Fruit fly (Drosophila melanogaster) ovary, adult (tissue): ENCODE results near the gene CG10694.

Experiments
- CG17801 ChIP-seq: fragments of 200-800 bp; optimal IDR thresholded peaks from 2 replicates; lab custom pipeline; 2019; ENCODE audit warnings: missing biosample characterization, mild to moderate bottlenecking, missing genetic modification characterization, moderate library complexity; ENCODE audit not compliant: partially characterized antibody

The CG10694 gene

DNA sequence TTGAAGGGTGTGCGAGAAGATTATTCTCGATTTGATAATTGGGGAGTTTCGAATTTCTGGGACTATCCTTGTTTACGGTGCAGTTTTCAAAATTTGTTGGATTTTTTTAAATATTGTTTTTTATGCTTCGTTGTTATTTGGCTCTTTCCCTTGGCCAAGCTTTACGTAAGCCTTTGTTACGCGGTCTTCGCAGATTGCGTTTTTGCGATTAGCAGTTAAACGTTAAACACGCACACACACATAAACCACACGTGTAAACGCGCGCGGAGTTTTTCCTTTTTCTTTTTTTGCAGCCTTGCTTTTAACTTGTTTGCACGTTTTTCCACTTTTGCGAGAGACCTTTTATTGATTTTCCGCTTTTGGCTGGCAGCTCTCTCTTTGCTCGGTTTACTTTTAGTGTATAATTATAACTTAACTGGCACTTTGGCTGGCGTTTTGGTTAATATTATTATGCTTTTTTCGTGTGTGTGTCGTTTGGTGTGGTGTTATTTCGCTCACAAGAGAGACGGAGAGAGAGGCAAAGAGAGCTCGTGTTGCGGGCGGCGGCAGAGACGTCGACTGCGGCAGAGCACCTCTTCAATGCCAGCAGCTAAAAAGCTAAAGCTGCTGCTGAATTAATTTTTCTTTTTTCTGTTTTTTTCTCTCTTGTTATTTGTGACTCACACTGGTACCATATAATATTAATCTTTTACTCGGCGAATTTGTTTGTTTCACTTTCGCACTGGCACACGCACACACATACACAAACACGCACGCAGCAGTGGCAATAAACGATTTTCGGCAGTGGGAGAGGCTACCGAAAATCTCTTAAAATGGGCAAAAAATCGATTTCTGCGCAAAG, 2.5 kb upstream of the CG10694 start:
- peak; percentile 7 for TF ChIP-seq CG17801 (GFP tag; lab: Kevin White, UChicago)

DNA sequence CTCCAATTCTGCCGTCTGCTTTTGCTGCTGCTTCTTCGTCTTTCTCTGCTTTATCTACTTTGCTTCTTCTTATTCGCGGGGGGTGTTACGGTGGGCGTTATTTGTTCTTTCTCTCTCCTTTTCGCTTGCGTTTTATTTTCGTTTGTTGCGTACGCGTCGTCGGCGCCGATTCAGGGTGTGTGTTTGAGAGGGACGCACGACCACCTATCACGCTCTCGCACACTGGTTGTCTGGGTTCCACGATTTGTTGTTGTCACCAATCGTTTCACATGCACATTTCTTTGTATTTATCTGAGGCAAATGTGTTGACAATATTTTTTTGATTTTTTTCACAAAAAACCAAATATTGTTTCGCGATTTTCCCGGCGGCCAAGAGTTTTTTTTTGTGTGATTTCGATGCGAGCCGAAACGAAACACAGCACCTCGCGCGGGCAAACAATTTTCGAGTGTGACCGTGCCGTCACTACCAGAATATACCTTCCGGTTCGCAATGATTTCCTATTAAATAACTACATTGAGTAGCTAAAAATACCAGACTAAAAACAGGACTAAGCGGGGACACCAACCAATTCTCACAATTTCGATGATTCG, 1.8 kb upstream of the CG10694 start, which contains the start of gene Syx1A:
Syx1A (minus strand) TSS at position 452 of the 591 bp plus-strand sequence.
- TF ChIP-seq CG17801 (GFP tag; lab: Kevin White, UChicago) = peak; percentile 8

dm6 chr3R:24106059-24106631, 1.0 kb upstream of the CG10694 start:
- peak; percentile 61 for TF ChIP-seq CG17801 (GFP tag; lab: Kevin White, UChicago)

- peak; percentile 100 for TF ChIP-seq CG17801 (GFP tag; lab: Kevin White, UChicago)
These were observed 1.8 kb downstream of the CG10694 start, which contains the start of the genes eIF4EHP and CG18428 for dm6 chr3R:24108902-24109389. eIF4EHP (minus strand) TSS chr3R:24108960. CG18428 (plus strand) TSS chr3R:24109336.

dm6 chr3R:24112320-24113069, 5.3 kb downstream of the CG10694 start, which contains the start of gene CG13605:
CG13605 (minus strand) TSS chr3R:24112389.
- peak; percentile 74 for TF ChIP-seq CG17801 (GFP tag; lab: Kevin White, UChicago)

DNA sequence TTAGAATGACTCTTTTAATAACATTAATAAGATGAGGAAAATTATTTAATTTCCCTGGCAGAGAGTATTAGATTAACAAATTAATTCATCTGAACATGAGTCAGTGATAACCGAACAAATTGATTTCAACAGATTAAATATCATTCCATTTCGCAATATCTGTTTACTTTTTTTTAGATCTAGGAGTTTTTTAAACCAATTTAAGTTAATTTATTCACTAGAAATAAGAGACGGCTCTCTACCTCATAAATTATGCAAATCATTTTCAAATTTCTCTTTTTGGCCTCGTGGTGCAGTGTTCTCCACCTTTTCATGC, 5.8 kb downstream of the CG10694 start, which contains the start of gene Root:
Root (plus strand) TSS at position 217 of the 316 bp plus-strand sequence.
- TF ChIP-seq CG17801 (GFP tag; lab: Kevin White, UChicago) = no peak

- no peak for TF ChIP-seq CG17801 (GFP tag; lab: Kevin White, UChicago)
These were observed 9.0 kb downstream of the CG10694 start, which contains the start of gene CG13607 for dm6 chr3R:24116180-24116579. CG13607 (minus strand) TSS chr3R:24116322.

DNA sequence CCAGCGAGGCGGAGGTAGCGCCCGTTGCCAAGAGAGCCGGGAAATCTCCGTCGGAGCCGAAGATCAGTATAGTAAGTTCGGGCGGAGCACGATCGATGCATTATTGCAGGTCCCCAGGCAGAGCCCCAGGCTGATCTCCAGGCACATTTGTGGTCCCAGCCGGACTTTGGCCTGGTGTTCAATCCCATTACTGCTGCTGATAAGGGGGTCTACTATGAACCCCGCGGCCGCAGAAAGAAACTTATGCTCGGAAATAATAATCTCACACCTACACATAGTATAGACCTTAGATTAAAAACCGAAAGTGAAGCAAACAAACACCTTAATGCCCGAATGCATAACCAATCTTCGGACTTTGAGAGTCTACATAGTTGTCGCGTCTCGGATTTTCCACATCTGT, 9.8 kb downstream of the CG10694 start:
- TF ChIP-seq CG17801 (GFP tag; lab: Kevin White, UChicago) = no peak

dm6 chr3R:24121669-24122068, 14.5 kb downstream of the CG10694 start:
- no peak for TF ChIP-seq CG17801 (GFP tag; lab: Kevin White, UChicago)

dm6 chr3R:24122369-24122768, 15.2 kb downstream of the CG10694 start:
- no peak for TF ChIP-seq CG17801 (GFP tag; lab: Kevin White, UChicago)

- peak; percentile 41 for TF ChIP-seq CG17801 (GFP tag; lab: Kevin White, UChicago)
These were observed 22.9 kb downstream of the CG10694 start, which contains the start of the genes GatB and Tsc1 for dm6 chr3R:24130080-24130479. GatB (minus strand) TSS chr3R:24130255. Tsc1 (plus strand) TSS chr3R:24130307.

- peak; percentile 41 for TF ChIP-seq CG17801 (GFP tag; lab: Kevin White, UChicago)
These were observed 27.4 kb downstream of the CG10694 start, which contains the start of gene Sec10 for dm6 chr3R:24134580-24134979. Sec10 (plus strand) TSS chr3R:24134831.

dm6 chr3R:24137311-24137945, 30.2 kb downstream of the CG10694 start, which contains the start of gene Npc2f:
Npc2f (plus strand) TSS chr3R:24137895.
- no peak for TF ChIP-seq CG17801 (GFP tag; lab: Kevin White, UChicago)
